Fruit fly (Drosophila melanogaster) whole organism, embryonic: ENCODE data around the gene rush.
A peak's percentile ranks its signal among the peaks of the same experiment; 100 is the strongest.

Experiments
- Atf6 ChIP-seq: fragments of 200-800 bp; sonication (Bioruptor generic); IDR thresholded peaks from 2 replicates; pipeline ENCODE4 v1.3.6; 2022; ENCODE audit warnings: missing biosample characterization, missing genetic modification characterization
- CG10321 ChIP-seq: fragments of 200-800 bp; sonication (Bioruptor generic); IDR thresholded peaks from 2 replicates; pipeline ENCODE4 v1.3.6; 2022; ENCODE audit warnings: missing biosample characterization, missing genetic modification characterization
- CG10543 ChIP-seq: fragments of 200-800 bp; sonication (Bioruptor generic); optimal IDR thresholded peaks from 3 replicates; lab custom pipeline; 2017; ENCODE audit warnings: missing biosample characterization, mild to moderate bottlenecking, missing genetic modification characterization, moderate library complexity
- CG1233 ChIP-seq: fragments of 200-800 bp; sonication (Bioruptor generic); optimal IDR thresholded peaks from 4 replicates; lab custom pipeline; 2018; ENCODE audit warnings: missing biosample characterization, mild to moderate bottlenecking, missing genetic modification characterization
- CG14050 ChIP-seq: fragments of 200-800 bp; sonication (Bioruptor generic); IDR thresholded peaks from 3 replicates; pipeline ENCODE4 v1.3.6; 2022; ENCODE audit warnings: missing biosample characterization, missing genetic modification characterization
- CG17385 ChIP-seq: fragments of 200-800 bp; sonication (Bioruptor generic); optimal IDR thresholded peaks from 3 replicates; lab custom pipeline; 2018; ENCODE audit warnings: missing biosample characterization, mild to moderate bottlenecking, missing genetic modification characterization
- CG18764 ChIP-seq: fragments of 200-800 bp; sonication (Bioruptor generic); optimal IDR thresholded peaks from 3 replicates; lab custom pipeline; 2016; ENCODE audit warnings: missing biosample characterization, missing genetic modification characterization
- CG30431 ChIP-seq: fragments of 200-800 bp; sonication (Bioruptor generic); optimal IDR thresholded peaks from 2 replicates; lab custom pipeline; 2017; ENCODE audit warnings: missing biosample characterization, missing genetic modification characterization
- CG31388 ChIP-seq: fragments of 200-800 bp; sonication (Bioruptor generic); optimal IDR thresholded peaks from 2 replicates; lab custom pipeline; 2016; ENCODE audit warnings: missing biosample characterization, missing genetic modification characterization
- CG3726 ChIP-seq: fragments of 200-800 bp; sonication (Bioruptor generic); IDR thresholded peaks from 3 replicates; pipeline ENCODE4, ENCODE4 v1.3.6; 2022; ENCODE audit warnings: missing biosample characterization, missing genetic modification characterization
- CG43689 ChIP-seq: fragments of 200-800 bp; sonication (Bioruptor generic); IDR thresholded peaks from 2 replicates; pipeline ENCODE4 v1.3.6; 2022; ENCODE audit warnings: missing biosample characterization, missing genetic modification characterization
- CG6683 ChIP-seq: fragments of 200-800 bp; sonication (Bioruptor generic); optimal IDR thresholded peaks from 2 replicates; lab custom pipeline; 2017; ENCODE audit warnings: missing biosample characterization, mild to moderate bottlenecking, missing genetic modification characterization, missing genetic modification reagents
- CG6791 ChIP-seq: fragments of 200-800 bp; sonication (Bioruptor generic); IDR thresholded peaks from 3 replicates; pipeline ENCODE4 v1.3.6; 2022; ENCODE audit warnings: missing biosample characterization, missing genetic modification characterization; ENCODE audit not compliant: partially characterized antibody
- CG7745 ChIP-seq: fragments of 200-800 bp; sonication (Bioruptor generic); optimal IDR thresholded peaks from 2 replicates; lab custom pipeline; 2018; ENCODE audit warnings: missing biosample characterization, mild to moderate bottlenecking, missing genetic modification characterization, moderate library complexity
- CG7987 ChIP-seq: fragments of 200-800 bp; sonication (Bioruptor generic); optimal IDR thresholded peaks from 2 replicates; lab custom pipeline; 2018; ENCODE audit warnings: missing biosample characterization, mild to moderate bottlenecking, missing genetic modification characterization, moderate library complexity
- CG9609 ChIP-seq: fragments of 200-800 bp; sonication (Bioruptor generic); optimal IDR thresholded peaks from 3 replicates; lab custom pipeline; 2016; ENCODE audit warnings: missing biosample characterization, missing genetic modification characterization
- Dfd ChIP-seq, 2 experiments: fragments of >200 bp; optimal IDR thresholded peaks; 2 replicates each; lab custom pipeline; 2017; ENCODE audit warnings: missing biosample characterization in 2 of 2, missing genetic modification characterization in 2 of 2
- ERR ChIP-seq: fragments of 200-800 bp; sonication (Bioruptor generic); optimal IDR thresholded peaks from 2 replicates; lab custom pipeline; 2016; ENCODE audit warnings: missing biosample characterization, missing genetic modification characterization
- HmgD ChIP-seq: fragments of 200-800 bp; sonication (Bioruptor generic); optimal IDR thresholded peaks from 3 replicates; lab custom pipeline; 2016; ENCODE audit warnings: missing biosample characterization, missing genetic modification characterization
- Hmx ChIP-seq: fragments of 200-800 bp; sonication (Bioruptor generic); optimal IDR thresholded peaks from 2 replicates; lab custom pipeline; 2016; ENCODE audit warnings: missing biosample characterization, missing genetic modification characterization
- Lpt ChIP-seq: fragments of >200 bp; optimal IDR thresholded peaks from 2 replicates; lab custom pipeline; 2018; ENCODE audit warnings: missing biosample characterization, missing genetic modification characterization
- NK7.1 ChIP-seq: fragments of 200-800 bp; sonication (Bioruptor generic); optimal IDR thresholded peaks from 3 replicates; lab custom pipeline; 2016; ENCODE audit warnings: missing biosample characterization, missing genetic modification characterization
- Rfx ChIP-seq: fragments of 200-800 bp; sonication (Bioruptor generic); IDR thresholded peaks from 2 replicates; pipeline ENCODE4 v1.3.6; 2022; ENCODE audit warnings: missing biosample characterization, missing genetic modification characterization
- Scr ChIP-seq: fragments of 200-800 bp; sonication (Bioruptor generic); IDR thresholded peaks from 2 replicates; pipeline ENCODE4 v1.3.6; 2022; ENCODE audit warnings: missing biosample characterization, missing genetic modification characterization; ENCODE audit not compliant: partially characterized antibody
- Sox102F ChIP-seq: fragments of 200-800 bp; sonication (Bioruptor generic); optimal IDR thresholded peaks from 2 replicates; lab custom pipeline; 2018; ENCODE audit warnings: missing biosample characterization, mild to moderate bottlenecking, missing genetic modification characterization, moderate library complexity
- YL-1 ChIP-seq: fragments of 200-800 bp; sonication (Bioruptor generic); optimal IDR thresholded peaks from 3 replicates; lab custom pipeline; 2017; ENCODE audit warnings: missing biosample characterization, mild to moderate bottlenecking, missing genetic modification characterization
- cato ChIP-seq: fragments of 200-800 bp; sonication (Bioruptor generic); optimal IDR thresholded peaks from 2 replicates; lab custom pipeline; 2016; ENCODE audit warnings: missing biosample characterization, missing genetic modification characterization, borderline replicate concordance
- chif ChIP-seq, 2 experiments: fragments of 200-800 bp; sonication (Bioruptor generic); optimal IDR thresholded peaks; 3 replicates each; lab custom pipeline; 2016; ENCODE audit warnings: missing biosample characterization in 2 of 2, missing genetic modification characterization in 2 of 2
- ci ChIP-seq: fragments of 200-800 bp; sonication (Bioruptor generic); IDR thresholded peaks from 3 replicates; pipeline ENCODE4 v1.3.6; 2022; ENCODE audit warnings: missing biosample characterization, missing genetic modification characterization
- cwo ChIP-seq: fragments of 200-800 bp; sonication (Bioruptor generic); optimal IDR thresholded peaks from 3 replicates; lab custom pipeline; 2017; ENCODE audit warnings: missing biosample characterization, missing genetic modification characterization, mild to moderate bottlenecking, moderate library complexity, missing genetic modification reagents
- dati ChIP-seq: fragments of 200-800 bp; sonication (Bioruptor generic); IDR thresholded peaks from 2 replicates; pipeline ENCODE4 v1.3.6; 2022; ENCODE audit warnings: missing biosample characterization, missing genetic modification characterization
- disco-r ChIP-seq: fragments of 200-800 bp; sonication (Bioruptor generic); optimal IDR thresholded peaks from 2 replicates; lab custom pipeline; 2016; ENCODE audit warnings: missing biosample characterization, missing genetic modification characterization
- esg ChIP-seq: fragments of 200-800 bp; sonication (Bioruptor generic); conservative IDR thresholded peaks from 2 replicates; pipeline ENCODE4 v1.3.6; 2022; ENCODE audit warnings: missing biosample characterization, missing genetic modification characterization
- gem ChIP-seq: fragments of 200-800 bp; sonication (Bioruptor generic); optimal IDR thresholded peaks from 2 replicates; lab custom pipeline; 2019; ENCODE audit warnings: missing biosample characterization, mild to moderate bottlenecking, missing genetic modification characterization, moderate library complexity
- grau ChIP-seq: fragments of 200-800 bp; optimal IDR thresholded peaks from 3 replicates; lab custom pipeline; 2019; ENCODE audit warnings: missing biosample characterization, mild to moderate bottlenecking, missing genetic modification characterization, moderate library complexity
- jumu ChIP-seq: fragments of 200-800 bp; sonication (Bioruptor generic); optimal IDR thresholded peaks from 3 replicates; lab custom pipeline; 2016; ENCODE audit warnings: missing biosample characterization, missing genetic modification characterization
- ken ChIP-seq: fragments of 200-800 bp; sonication (Bioruptor generic); IDR thresholded peaks from 3 replicates; pipeline ENCODE4 v1.3.6; 2022; ENCODE audit warnings: missing biosample characterization, missing genetic modification characterization
- klu ChIP-seq: fragments of 200-800 bp; sonication (Bioruptor generic); IDR thresholded peaks from 2 replicates; pipeline ENCODE4 v1.3.6; 2022; ENCODE audit warnings: missing biosample characterization, missing genetic modification characterization
- lola ChIP-seq, 3 experiments: fragments of >200 bp in 2 of 3; fragments of 200-800 bp in 1 of 3; sonication (Bioruptor generic) in 1 of 3; optimal IDR thresholded peaks; 2 replicates each; lab custom pipeline; 2017 to 2019; ENCODE audit warnings: missing biosample characterization in 3 of 3, missing genetic modification characterization in 3 of 3, mild to moderate bottlenecking in 1 of 3, moderate library complexity in 1 of 3
- lov ChIP-seq, 2 experiments: fragments of 200-800 bp in 1 of 2; fragments of >200 bp in 1 of 2; sonication (Bioruptor generic) in 1 of 2; IDR thresholded peaks in 1 of 2; optimal IDR thresholded peaks in 1 of 2; 2 replicates in 1 of 2; 3 replicates in 1 of 2; pipeline versions ENCODE4 v1.3.6 to Lab custom; 2017 to 2022; ENCODE audit warnings: missing biosample characterization in 1 of 2, missing genetic modification characterization in 1 of 2
- nerfin-1 ChIP-seq: fragments of 200-800 bp; sonication (Bioruptor generic); optimal IDR thresholded peaks from 3 replicates; lab custom pipeline; 2019; ENCODE audit warnings: missing biosample characterization, mild to moderate bottlenecking, missing genetic modification characterization, moderate library complexity
- p53 ChIP-seq: fragments of 200-800 bp; sonication (Bioruptor generic); optimal IDR thresholded peaks from 2 replicates; lab custom pipeline; 2016; ENCODE audit warnings: missing biosample characterization, missing genetic modification characterization
- pfk ChIP-seq: fragments of 200-800 bp; sonication (Bioruptor generic); optimal IDR thresholded peaks from 2 replicates; lab custom pipeline; 2018; ENCODE audit warnings: missing biosample characterization, mild to moderate bottlenecking, missing genetic modification characterization, moderate library complexity
- ro ChIP-seq: fragments of 200-800 bp; sonication (Bioruptor generic); IDR thresholded peaks from 2 replicates; pipeline ENCODE4 v1.3.6; 2022; ENCODE audit warnings: missing biosample characterization, missing genetic modification characterization
- run ChIP-seq: fragments of 200-800 bp; sonication (Bioruptor generic); optimal IDR thresholded peaks from 3 replicates; lab custom pipeline; 2018; ENCODE audit warnings: missing biosample characterization, mild to moderate bottlenecking, missing genetic modification characterization
- sens ChIP-seq: fragments of 200-800 bp; sonication (Bioruptor generic); peaks from one replicate; lab custom pipeline; 2016; ENCODE audit warnings: missing biosample characterization, missing genetic modification characterization
- so ChIP-seq: fragments of 200-800 bp; sonication (Bioruptor generic); IDR thresholded peaks from 3 replicates; pipeline ENCODE4 v1.3.6; 2022; ENCODE audit warnings: missing biosample characterization, missing genetic modification characterization
- sqz ChIP-seq: fragments of 200-800 bp; sonication (Bioruptor generic); optimal IDR thresholded peaks from 3 replicates; lab custom pipeline; 2018; ENCODE audit warnings: missing biosample characterization, mild to moderate bottlenecking, missing genetic modification characterization
- stwl ChIP-seq: fragments of 200-800 bp; sonication (Bioruptor generic); optimal IDR thresholded peaks from 3 replicates; lab custom pipeline; 2018; ENCODE audit warnings: missing biosample characterization, mild to moderate bottlenecking, missing genetic modification characterization, moderate library complexity

rush gene

DNA sequence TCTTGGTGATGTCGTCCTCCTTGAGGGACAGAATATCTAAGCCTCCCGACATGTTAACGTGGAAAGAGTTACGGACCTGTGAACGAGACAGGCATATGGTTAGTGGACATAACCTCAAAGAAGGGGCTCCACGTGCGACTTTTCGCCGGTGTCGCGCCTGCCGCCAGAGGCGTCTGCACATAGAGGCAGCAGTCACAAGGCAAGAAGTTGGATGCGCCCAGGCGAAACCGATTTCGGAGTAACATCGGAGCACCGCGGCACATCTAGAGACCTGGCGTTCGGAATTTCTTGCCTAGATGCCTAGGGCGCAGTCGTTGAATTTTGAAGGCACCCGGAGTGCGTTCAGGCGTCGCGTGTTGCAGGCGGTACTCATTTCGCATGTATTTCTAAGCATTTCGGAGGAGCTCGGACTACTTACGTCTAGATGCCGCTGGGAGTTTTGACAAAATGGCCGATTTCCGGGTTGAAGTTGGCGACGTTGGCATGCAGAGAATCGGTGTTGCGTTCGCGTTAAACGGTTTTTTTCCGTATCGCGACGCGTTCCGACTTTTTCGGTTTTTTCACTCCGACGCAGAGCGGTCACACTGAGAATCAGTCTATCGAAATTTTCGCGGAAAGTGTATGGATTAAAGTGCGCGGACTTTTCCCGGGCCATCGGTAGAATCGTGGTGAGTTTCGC, 4.6 kb downstream of the rush start, which contains the start of the genes sta and inc (continued):
- TF ChIP-seq p53 (GFP tag; lab: Kevin White, UChicago) = peak; percentile 66
- TF ChIP-seq HmgD = peak; percentile 74
- TF ChIP-seq lov (optimal IDR thresholded peaks at IDR 0.05; lab: Kevin White, UChicago) = no peak
- peak; percentile 71; the same call in 1 of the 3 replicates for TF ChIP-seq lov (GFP tag; IDR thresholded peaks at IDR 0.05; lab: Robert Waterston, UW)
- TF ChIP-seq Hmx (GFP tag; lab: Kevin White, UChicago) = no peak
- TF ChIP-seq CG6683 = peak; percentile 56
- TF ChIP-seq sqz (GFP tag; lab: Kevin White, UChicago) = peak; percentile 55
- peak; percentile 94 for TF ChIP-seq YL-1
- TF ChIP-seq stwl (tag; lab: Kevin White, UChicago) = peak; percentile 62
- peak; percentile 7 for TF ChIP-seq jumu
- TF ChIP-seq disco-r = no peak
- peak; percentile 67; the same call in 1 of the 3 replicates for TF ChIP-seq ken (GFP tag; lab: Robert Waterston, UW)
- TF ChIP-seq CG31388 = peak; percentile 2
- peak; percentile 11 for TF ChIP-seq run (tag; lab: Kevin White, UChicago)
- TF ChIP-seq klu (GFP tag; lab: Robert Waterston, UW) = no peak
- TF ChIP-seq Rfx (GFP tag; lab: Robert Waterston, UW) = peak; percentile 80
- TF ChIP-seq gem (tag; lab: Kevin White, UChicago) = no peak
- TF ChIP-seq dati = no peak
- 0 out of 3 replicates have a peak, but pooled peaks have one; percentile 30 for TF ChIP-seq CG14050 (GFP tag; lab: Robert Waterston, UW)
- peak; percentile 26 for TF ChIP-seq CG30431 (GFP tag; lab: Kevin White, UChicago)
- TF ChIP-seq sens (GFP tag; lab: Kevin White, UChicago) = peak; percentile 76
- TF ChIP-seq grau = peak; percentile 61
- TF ChIP-seq CG6791 = peak; percentile 61; the same call in 2 of the 3 replicates
- no peak for TF ChIP-seq cato (GFP tag; lab: Kevin White, UChicago)
- peak; percentile 91 for TF ChIP-seq CG7987 (GFP tag; lab: Kevin White, UChicago)
- no peak for TF ChIP-seq lola (GFP tag; optimal IDR thresholded peaks at IDR 0.05; lab: Kevin White, UChicago)
- peak; percentile 72 for TF ChIP-seq CG17385 (GFP tag; lab: Kevin White, UChicago)
- TF ChIP-seq NK7.1 (GFP tag; lab: Kevin White, UChicago) = no peak
- TF ChIP-seq CG18764 (GFP tag; lab: Kevin White, UChicago) = peak; percentile 36
- TF ChIP-seq chif (GFP tag; optimal IDR thresholded peaks at IDR 0.05; lab: Kevin White, UChicago) = peak; percentile 38 to 44
- peak; percentile 67 for TF ChIP-seq Atf6 (GFP tag; lab: Robert Waterston, UW)
- peak; percentile 82 for TF ChIP-seq CG10543 (GFP tag; lab: Kevin White, UChicago)
- no peak for TF ChIP-seq CG3726 (GFP tag; lab: Robert Waterston, UW)
- TF ChIP-seq CG43689 (GFP tag; lab: Robert Waterston, UW) = no peak
- peak; percentile 26 for TF ChIP-seq CG7745 (tag; lab: Kevin White, UChicago)
- no peak for TF ChIP-seq pfk (GFP tag; lab: Kevin White, UChicago)
- no peak for TF ChIP-seq ERR
- TF ChIP-seq CG1233 (GFP tag; lab: Kevin White, UChicago) = peak; percentile 64
- TF ChIP-seq nerfin-1 (tag; lab: Kevin White, UChicago) = peak; percentile 85
- TF ChIP-seq ci (GFP tag; lab: Robert Waterston, UW) = peak; percentile 89
- TF ChIP-seq cwo (GFP tag; lab: Kevin White, UChicago) = peak; percentile 42
- TF ChIP-seq CG9609 (GFP tag; lab: Kevin White, UChicago) = peak; percentile 21
- peak; percentile 68; the same call in 1 of the 3 replicates for TF ChIP-seq so (GFP tag; lab: Robert Waterston, UW)
- no peak for TF ChIP-seq Sox102F (GFP tag; lab: Kevin White, UChicago)
- no peak for TF ChIP-seq esg (GFP tag; lab: Robert Waterston, UW)
- peak; percentile 66 for TF ChIP-seq Scr
- no peak for TF ChIP-seq ro (GFP tag; lab: Robert Waterston, UW)
- TF ChIP-seq CG10321 = peak; percentile 40; the same call in 1 of the 2 replicates
- no peak for TF ChIP-seq Lpt (GFP tag; lab: Kevin White, UChicago)
- no peak for TF ChIP-seq Dfd (GFP tag; optimal IDR thresholded peaks at IDR 0.05; lab: Kevin White, UChicago)
